Worm (Caenorhabditis elegans) whole organism, L3 larva: ENCODE results near the gene ins-39.

Experiments
- ama-1 ChIP-seq: fragments of 150-350 bp; optimal IDR thresholded peaks from 2 replicates; lab custom pipeline; 2018
- ceh-28 ChIP-seq: fragments of 150-350 bp; optimal IDR thresholded peaks from 2 replicates; lab custom pipeline; 2014; ENCODE audit warnings: missing biosample characterization, missing genetic modification reagents, missing genetic modification characterization
- elt-1 ChIP-seq: fragments of 150-350 bp; optimal IDR thresholded peaks from 2 replicates; lab custom pipeline; 2014; ENCODE audit warnings: missing biosample characterization, missing genetic modification characterization
- eor-1 ChIP-seq, 2 experiments: fragments of 150-350 bp; optimal IDR thresholded peaks; 2 replicates each; lab custom pipeline; 2014 to 2018; ENCODE audit warnings: missing biosample characterization in 2 of 2, missing genetic modification characterization in 2 of 2
- fkh-10 ChIP-seq: sonication (generic microtip); optimal IDR thresholded peaks from 2 replicates; lab custom pipeline; 2017; ENCODE audit warnings: missing biosample characterization, missing genetic modification reagents, missing genetic modification characterization
- hmg-11 ChIP-seq: sonication (generic microtip); optimal IDR thresholded peaks from 2 replicates; lab custom pipeline; 2016; ENCODE audit warnings: missing genetic modification characterization, missing compliant biosample characterization
- jun-1 ChIP-seq: fragments of 150-350 bp; optimal IDR thresholded peaks from 2 replicates; lab custom pipeline; 2014; ENCODE audit warnings: missing biosample characterization, missing genetic modification reagents, missing genetic modification characterization
- nhr-25 ChIP-seq: sonication (generic microtip); optimal IDR thresholded peaks from 2 replicates; lab custom pipeline; 2017; ENCODE audit warnings: missing biosample characterization, missing genetic modification characterization
- zag-1 ChIP-seq: fragments of 150-350 bp; optimal IDR thresholded peaks from 2 replicates; lab custom pipeline; 2014; ENCODE audit warnings: missing biosample characterization, missing genetic modification characterization

DNA sequence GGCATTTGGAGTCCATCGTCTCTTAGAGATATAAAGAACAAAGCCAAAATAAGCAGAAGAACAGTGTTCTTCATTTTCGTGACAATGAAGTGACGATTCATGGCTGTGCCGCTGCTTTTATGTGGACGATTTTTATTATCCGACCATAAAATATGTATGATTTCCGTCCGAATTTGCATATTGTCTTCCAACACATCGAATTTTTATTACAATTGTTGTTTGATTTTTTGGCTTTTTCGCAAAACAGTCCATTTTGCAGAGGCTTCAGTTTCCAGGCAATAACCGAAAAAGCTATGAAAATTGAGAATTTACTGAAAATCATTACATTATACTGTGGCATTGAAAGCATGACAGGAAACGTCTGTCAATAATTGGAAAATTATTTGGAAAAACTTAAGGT, 40.3 kb upstream of the ins-39 start, which contains the start of gene F56C3.8:
- no peak for TF ChIP-seq zag-1 (tag; lab: Kevin White, UChicago)
- TF ChIP-seq jun-1 (tag; lab: Kevin White, UChicago): no peak
- TF ChIP-seq ama-1 (lab: Kevin White, UChicago): no peak
- TF ChIP-seq elt-1: no peak
- TF ChIP-seq ceh-28 (tag; lab: Kevin White, UChicago): no peak
- no peak for TF ChIP-seq fkh-10
- no peak for TF ChIP-seq hmg-11 (tag; lab: Kevin White, UChicago)
- no peak for TF ChIP-seq eor-1 (tag; optimal IDR thresholded peaks at IDR 0.05; lab: Kevin White, UChicago)
- no peak for TF ChIP-seq nhr-25 (tag; lab: Kevin White, UChicago)
